Fruit fly (Drosophila melanogaster): Measurements from ENCODE around the gene Bhmt.

The Bhmt gene

dm6 chr2L:18981947-18982579 lies 25.0 kb upstream of the Bhmt start (continued):
- TF ChIP-seq CG16779 (tag; optimal IDR thresholded peaks at IDR 0.05) (peak; percentile 57), salr (GFP tag; optimal IDR thresholded peaks at IDR 0.05) (peak in 1 of 2 experiments; percentile 75), Sox14 (GFP tag; optimal IDR thresholded peaks at IDR 0.05) (peak; percentile 51), CG9139 (GFP tag; optimal IDR thresholded peaks at IDR 0.05) (no peak), Hr4 (GFP tag; optimal IDR thresholded peaks at IDR 0.05) (peak; percentile 88), Hr38 (GFP tag; optimal IDR thresholded peaks at IDR 0.05) (no peak), CG3032 (tag; optimal IDR thresholded peaks at IDR 0.05) (peak; percentile 69), dac (GFP tag; optimal IDR thresholded peaks at IDR 0.05) (peak; percentile 63), CG10631 (GFP tag; optimal IDR thresholded peaks at IDR 0.05) (peak; percentile 70), dsx (GFP tag; optimal IDR thresholded peaks at IDR 0.05; ENCODE audit: poor library complexity, severe bottlenecking) (peak; percentile 69), lz (GFP tag; optimal IDR thresholded peaks at IDR 0.05) (peak; percentile 21), fd85E (GFP tag; optimal IDR thresholded peaks at IDR 0.05) (no peak), fd59A (GFP tag; optimal IDR thresholded peaks at IDR 0.05) (peak; percentile 61), Hr39 (GFP tag; optimal IDR thresholded peaks at IDR 0.05) (peak; percentile 4), Eip75B (GFP tag; optimal IDR thresholded peaks at IDR 0.05) (peak; percentile 65), Met (GFP tag; optimal IDR thresholded peaks at IDR 0.05) (peak; percentile 30), CG8319 (GFP tag; optimal IDR thresholded peaks at IDR 0.05) (peak; percentile 91), CG6163 (GFP tag; IDR thresholded peaks at IDR 0.05) (peak; percentile 56; the same call in 2 of the 3 replicates), CG15336 (GFP tag; IDR thresholded peaks at IDR 0.05) (peak; percentile 93), CG11762 (GFP tag; optimal IDR thresholded peaks at IDR 0.05; ENCODE audit: insufficient read depth) (peak; percentile 26), CG34406 (GFP tag; optimal IDR thresholded peaks at IDR 0.05) (peak; percentile 51), Ets21C (GFP tag; optimal IDR thresholded peaks at IDR 0.05) (no peak), eg (GFP tag; IDR thresholded peaks at IDR 0.05) (peak; percentile 87), pdm3 (GFP tag; optimal IDR thresholded peaks at IDR 0.05) (peak; percentile 73), CG3919 (GFP tag; optimal IDR thresholded peaks at IDR 0.05) (peak; percentile 66), acj6 (GFP tag; optimal IDR thresholded peaks at IDR 0.05) (peak; percentile 55), CG6792 (GFP tag; optimal IDR thresholded peaks at IDR 0.05) (peak; percentile 58), CG11902 (GFP tag; optimal IDR thresholded peaks at IDR 0.05) (no peak), Lpt (GFP tag; optimal IDR thresholded peaks at IDR 0.05) (peak; percentile 84), cyc (GFP tag; optimal IDR thresholded peaks at IDR 0.05) (no peak), Ets96B (tag; optimal IDR thresholded peaks at IDR 0.05) (peak; percentile 64), CG32006 (GFP tag; optimal IDR thresholded peaks at IDR 0.05) (peak; percentile 89), CG31627 (GFP tag; optimal IDR thresholded peaks at IDR 0.05) (no peak), Eip78C (GFP tag) (peak; percentile 88), Sox102F (GFP tag; optimal IDR thresholded peaks at IDR 0.05) (peak; percentile 16), Sox15 (GFP tag; optimal IDR thresholded peaks at IDR 0.05) (peak; percentile 10), CG8632 (GFP tag; optimal IDR thresholded peaks at IDR 0.05) (peak; percentile 49), Eip93F (GFP tag; optimal IDR thresholded peaks at IDR 0.05) (no peak)

dm6 chr2L:18981484-18981883 lies 24.4 kb upstream of the Bhmt start:
- TF ChIP-seq fkh (GFP tag; optimal IDR thresholded peaks at IDR 0.05), result peak; percentile 1
- TF ChIP-seq Blimp-1 (GFP tag; optimal IDR thresholded peaks at IDR 0.05), result no peak
- no peak for TF ChIP-seq CG6276 (GFP tag; optimal IDR thresholded peaks at IDR 0.05)
- no peak for TF ChIP-seq spab (GFP tag; optimal IDR thresholded peaks at IDR 0.05)
- no peak for TF ChIP-seq salr (GFP tag; optimal IDR thresholded peaks at IDR 0.05)
